Worm (Caenorhabditis elegans) whole organism, mixed stage, embryonic: ENCODE measurements around the gene F19B6.1.
A peak's percentile ranks its signal among the peaks of the same experiment; 100 is the strongest.

Experiments used
- M03D4.4 ChIP-seq: sonication (generic microtip); optimal IDR thresholded peaks from 2 replicates; lab custom pipeline; 2017; ENCODE audit warnings: mild to moderate bottlenecking, missing genetic modification characterization, missing compliant biosample characterization
- bed-3 ChIP-seq: fragments of 200-800 bp; sonication (Bioruptor generic); optimal IDR thresholded peaks from 3 replicates; lab custom pipeline; 2018; ENCODE audit warnings: mild to moderate bottlenecking, missing genetic modification characterization, moderate library complexity, missing compliant biosample characterization
- blmp-1 ChIP-seq: fragments of 150-350 bp; optimal IDR thresholded peaks from 2 replicates; lab custom pipeline; 2014; ENCODE audit warnings: missing biosample characterization, missing genetic modification characterization
- ceh-39 ChIP-seq: fragments of 150-350 bp; optimal IDR thresholded peaks from 2 replicates; lab custom pipeline; 2014; ENCODE audit warnings: missing biosample characterization, missing genetic modification characterization
- ceh-43 ChIP-seq: fragments of 200-800 bp; sonication (Bioruptor generic); optimal IDR thresholded peaks from 2 replicates; lab custom pipeline; 2018; ENCODE audit warnings: mild to moderate bottlenecking, missing genetic modification characterization, moderate library complexity, missing compliant biosample characterization
- ceh-83 ChIP-seq: fragments of 200-800 bp; sonication (Bioruptor generic); optimal IDR thresholded peaks from 2 replicates; lab custom pipeline; 2018; ENCODE audit warnings: mild to moderate bottlenecking, missing genetic modification characterization, missing compliant biosample characterization
- ces-1 ChIP-seq: fragments of 150-350 bp; optimal IDR thresholded peaks from 2 replicates; lab custom pipeline; 2014; ENCODE audit warnings: missing biosample characterization, missing genetic modification reagents, missing genetic modification characterization
- cnd-1 ChIP-seq: fragments of 200-800 bp; sonication (Bioruptor generic); optimal IDR thresholded peaks from 2 replicates; lab custom pipeline; 2018; ENCODE audit warnings: mild to moderate bottlenecking, missing genetic modification characterization, missing compliant biosample characterization
- drap-1 ChIP-seq: fragments of 200-800 bp; sonication (Bioruptor generic); optimal IDR thresholded peaks from 3 replicates; lab custom pipeline; 2018; ENCODE audit warnings: mild to moderate bottlenecking, missing genetic modification characterization, missing compliant biosample characterization
- elt-1 ChIP-seq: sonication (generic microtip); optimal IDR thresholded peaks from 2 replicates; lab custom pipeline; 2017; ENCODE audit warnings: missing genetic modification characterization, mild to moderate bottlenecking, missing compliant biosample characterization, antibody characterized with exemption, moderate library complexity, borderline replicate concordance; ENCODE audit not compliant: insufficient read depth
- elt-3 ChIP-seq: fragments of 150-350 bp; optimal IDR thresholded peaks from 2 replicates; lab custom pipeline; 2014; ENCODE audit warnings: missing biosample characterization, missing genetic modification characterization
- flh-1 ChIP-seq: fragments of 200-800 bp; sonication (Bioruptor generic); optimal IDR thresholded peaks from 2 replicates; lab custom pipeline; 2018; ENCODE audit warnings: mild to moderate bottlenecking, missing genetic modification characterization, moderate library complexity, missing compliant biosample characterization
- lin-13 ChIP-seq: fragments of 150-350 bp; optimal IDR thresholded peaks from 2 replicates; lab custom pipeline; 2014; ENCODE audit warnings: missing biosample characterization, missing genetic modification characterization
- lin-32 ChIP-seq: fragments of 200-800 bp; sonication (Bioruptor generic); optimal IDR thresholded peaks from 2 replicates; lab custom pipeline; 2018; ENCODE audit warnings: mild to moderate bottlenecking, missing genetic modification characterization, missing compliant biosample characterization
- lsy-2 ChIP-seq: fragments of 150-350 bp; optimal IDR thresholded peaks from 2 replicates; lab custom pipeline; 2014; ENCODE audit warnings: missing biosample characterization, missing genetic modification characterization
- mab-5 ChIP-seq: fragments of 150-350 bp; optimal IDR thresholded peaks from 2 replicates; lab custom pipeline; 2014; ENCODE audit warnings: missing biosample characterization, missing genetic modification characterization
- mep-1 ChIP-seq: fragments of 150-350 bp; optimal IDR thresholded peaks from 2 replicates; lab custom pipeline; 2017; ENCODE audit warnings: missing biosample characterization, missing genetic modification reagents, missing genetic modification characterization, inconsistent platforms
- mls-2 ChIP-seq: sonication (generic microtip); optimal IDR thresholded peaks from 2 replicates; lab custom pipeline; 2016; ENCODE audit warnings: mild to moderate bottlenecking, missing genetic modification characterization, moderate library complexity, missing compliant biosample characterization
- nhr-12 ChIP-seq: fragments of 150-350 bp; optimal IDR thresholded peaks from 2 replicates; lab custom pipeline; 2014; ENCODE audit warnings: missing biosample characterization, missing genetic modification characterization
- nhr-2 ChIP-seq: fragments of 150-350 bp; optimal IDR thresholded peaks from 2 replicates; lab custom pipeline; 2014; ENCODE audit warnings: missing biosample characterization, missing genetic modification characterization
- nhr-237 ChIP-seq: fragments of 150-350 bp; optimal IDR thresholded peaks from 2 replicates; lab custom pipeline; 2014; ENCODE audit warnings: missing biosample characterization, missing genetic modification characterization
- nhr-28 ChIP-seq: fragments of 150-350 bp; optimal IDR thresholded peaks from 2 replicates; lab custom pipeline; 2014; ENCODE audit warnings: missing biosample characterization, missing genetic modification characterization
- pha-4 ChIP-seq: fragments of 150-350 bp; optimal IDR thresholded peaks from 2 replicates; lab custom pipeline; 2018; ENCODE audit warnings: missing biosample characterization, missing genetic modification reagents, missing genetic modification characterization
- snpc-4 ChIP-seq: fragments of 150-350 bp; optimal IDR thresholded peaks from 2 replicates; lab custom pipeline; 2014; ENCODE audit warnings: missing biosample characterization, missing genetic modification characterization
- sptf-1 ChIP-seq: sonication (generic microtip); optimal IDR thresholded peaks from 2 replicates; lab custom pipeline; 2017; ENCODE audit warnings: mild to moderate bottlenecking, missing genetic modification characterization, moderate library complexity, missing compliant biosample characterization
- tbx-8 ChIP-seq: fragments of 200-800 bp; sonication (Bioruptor generic); optimal IDR thresholded peaks from 2 replicates; lab custom pipeline; 2018; ENCODE audit warnings: mild to moderate bottlenecking, missing genetic modification characterization, moderate library complexity, missing compliant biosample characterization
- unc-120 ChIP-seq: sonication (generic microtip); optimal IDR thresholded peaks from 2 replicates; lab custom pipeline; 2017; ENCODE audit warnings: missing genetic modification characterization, missing compliant biosample characterization; ENCODE audit not compliant: poor library complexity, severe bottlenecking
- unc-62 ChIP-seq: fragments of 150-350 bp; optimal IDR thresholded peaks from 2 replicates; lab custom pipeline; 2014; ENCODE audit warnings: missing biosample characterization, missing genetic modification reagents, missing genetic modification characterization
- ztf-11 ChIP-seq: fragments of 150-350 bp; optimal IDR thresholded peaks from 2 replicates; lab custom pipeline; 2014; ENCODE audit warnings: missing biosample characterization, missing genetic modification characterization

The F19B6.1 gene

DNA sequence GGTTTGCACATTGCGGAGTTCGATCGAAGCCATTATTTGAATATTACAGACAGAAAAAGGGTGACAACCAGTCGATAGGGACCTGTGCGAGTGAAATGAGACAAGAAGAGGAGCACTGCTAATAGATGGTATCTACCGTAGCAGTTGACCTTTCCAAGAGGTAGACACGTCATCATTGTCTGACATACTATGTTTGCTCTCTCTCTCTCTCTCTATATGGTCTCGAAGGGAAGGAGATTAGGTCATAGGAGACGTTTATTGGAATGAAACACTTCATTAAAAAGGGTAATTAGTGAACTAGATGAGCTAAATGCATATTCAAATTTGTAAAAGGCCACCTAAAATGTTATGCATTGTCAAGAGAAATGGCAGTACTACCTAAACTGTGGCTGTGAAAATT lies 40.1 kb upstream of the F19B6.1 start, which contains the start of gene atz-1:
TSS of gene atz-1 (minus strand) at position 101 of the 400 bp plus-strand sequence.
- TF ChIP-seq pha-4 = no peak
- TF ChIP-seq drap-1 (GFP tag; lab: Kevin White, UChicago) = no peak
- TF ChIP-seq unc-62 (GFP tag; lab: Kevin White, UChicago) = no peak
- TF ChIP-seq nhr-12 (tag; lab: Kevin White, UChicago) = no peak
- TF ChIP-seq flh-1 = no peak
- TF ChIP-seq mls-2 (tag; lab: Kevin White, UChicago) = no peak
- TF ChIP-seq lin-13 (tag; lab: Kevin White, UChicago) = no peak
- peak; percentile 36 for TF ChIP-seq ceh-39 (tag; lab: Kevin White, UChicago)
- TF ChIP-seq nhr-2 = peak; percentile 80
- TF ChIP-seq tbx-8 (GFP tag; lab: Kevin White, UChicago) = no peak
- TF ChIP-seq lsy-2 = no peak

ce11 chrIV:12371879-12372278 lies 36.0 kb upstream of the F19B6.1 start, which contains the start of gene wdr-46:
wdr-46 (plus strand) TSS chrIV:12372253.
- TF ChIP-seq lin-13 (tag; lab: Kevin White, UChicago) = peak; percentile 40
- TF ChIP-seq nhr-12 (tag; lab: Kevin White, UChicago) = no peak
- TF ChIP-seq snpc-4 (tag; lab: Kevin White, UChicago) = no peak
- peak; percentile 36 for TF ChIP-seq pha-4
- peak; percentile 31 for TF ChIP-seq ceh-43 (GFP tag; lab: Kevin White, UChicago)
- no peak for TF ChIP-seq blmp-1 (tag; lab: Kevin White, UChicago)
- TF ChIP-seq sptf-1 (tag; lab: Kevin White, UChicago) = peak; percentile 53
- peak; percentile 42 for TF ChIP-seq ceh-83 (GFP tag; lab: Kevin White, UChicago)
- peak; percentile 25 for TF ChIP-seq cnd-1
- no peak for TF ChIP-seq elt-1 (tag; lab: Kevin White, UChicago)
- TF ChIP-seq unc-62 (GFP tag; lab: Kevin White, UChicago) = peak; percentile 29
- no peak for TF ChIP-seq unc-120
- peak; percentile 99 for TF ChIP-seq lsy-2
- peak; percentile 58 for TF ChIP-seq nhr-237 (tag; lab: Kevin White, UChicago)
- no peak for TF ChIP-seq lin-32 (GFP tag; lab: Kevin White, UChicago)
- TF ChIP-seq mep-1 (tag; lab: Kevin White, UChicago) = peak; percentile 82
- peak; percentile 10 for TF ChIP-seq M03D4.4
- TF ChIP-seq elt-3 = no peak
- TF ChIP-seq mls-2 (tag; lab: Kevin White, UChicago) = no peak
- TF ChIP-seq ces-1 (GFP tag; lab: Kevin White, UChicago) = peak; percentile 86
- peak; percentile 8 for TF ChIP-seq ceh-39 (tag; lab: Kevin White, UChicago)
- peak; percentile 19 for TF ChIP-seq nhr-2

ce11 chrIV:12371340-12371739 lies 35.5 kb upstream of the F19B6.1 start:
- TF ChIP-seq nhr-2 = no peak
- no peak for TF ChIP-seq unc-62 (GFP tag; lab: Kevin White, UChicago)
- no peak for TF ChIP-seq nhr-12 (tag; lab: Kevin White, UChicago)
- no peak for TF ChIP-seq blmp-1 (tag; lab: Kevin White, UChicago)
- TF ChIP-seq, all 35 proteins: peak for 0

ce11 chrIV:12366571-12366970 lies 30.7 kb upstream of the F19B6.1 start:
- TF ChIP-seq elt-1 (tag; lab: Kevin White, UChicago) = peak; percentile 94
- no peak for TF ChIP-seq ztf-11 (tag; lab: Kevin White, UChicago)

DNA sequence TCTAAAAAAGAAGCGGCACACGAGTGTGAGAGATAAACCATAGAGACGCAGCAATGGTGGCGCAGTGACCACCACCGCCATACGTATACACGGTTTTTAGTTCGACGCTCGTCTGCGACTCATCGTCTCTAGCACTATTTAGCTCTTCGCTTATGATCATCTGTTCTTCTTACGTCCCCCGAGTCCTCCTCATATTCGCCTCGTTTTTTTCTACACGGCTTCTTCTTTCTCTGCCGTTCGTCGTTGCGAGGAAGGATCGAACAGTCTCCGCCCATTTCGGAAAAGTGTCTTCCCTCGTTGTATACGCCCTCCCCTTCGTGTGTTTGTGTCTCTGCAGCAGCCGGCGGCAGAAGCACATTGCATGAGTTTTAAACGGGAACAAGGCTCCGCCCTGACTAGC lies 29.1 kb upstream of the F19B6.1 start:
- TF ChIP-seq sptf-1 (tag; lab: Kevin White, UChicago) = peak; percentile 4
- no peak for TF ChIP-seq nhr-28
- no peak for TF ChIP-seq blmp-1 (tag; lab: Kevin White, UChicago)
- TF ChIP-seq mep-1 (tag; lab: Kevin White, UChicago) = no peak
- TF ChIP-seq mab-5 (tag; lab: Kevin White, UChicago) = no peak
- TF ChIP-seq mls-2 (tag; lab: Kevin White, UChicago) = no peak
- TF ChIP-seq nhr-2 = no peak
- TF ChIP-seq, all 35 proteins: peak for 1

- TF ChIP-seq sptf-1 (tag; lab: Kevin White, UChicago) (no peak), mep-1 (tag; lab: Kevin White, UChicago) (no peak), bed-3 (no peak), ces-1 (GFP tag; lab: Kevin White, UChicago) (no peak), nhr-28 (no peak), lsy-2 (peak; percentile 89)
Observed at ce11 chrIV:12361392-12362092, 25.7 kb upstream of the F19B6.1 start, which contains the start of the genes ccr-4 and ZC518.8. ccr-4 (plus strand) TSS chrIV:12361542. ZC518.8 (minus strand) TSS chrIV:12361908.
